Worm (Caenorhabditis elegans): ENCODE measurements around the gene C13A2.9.

DNA sequence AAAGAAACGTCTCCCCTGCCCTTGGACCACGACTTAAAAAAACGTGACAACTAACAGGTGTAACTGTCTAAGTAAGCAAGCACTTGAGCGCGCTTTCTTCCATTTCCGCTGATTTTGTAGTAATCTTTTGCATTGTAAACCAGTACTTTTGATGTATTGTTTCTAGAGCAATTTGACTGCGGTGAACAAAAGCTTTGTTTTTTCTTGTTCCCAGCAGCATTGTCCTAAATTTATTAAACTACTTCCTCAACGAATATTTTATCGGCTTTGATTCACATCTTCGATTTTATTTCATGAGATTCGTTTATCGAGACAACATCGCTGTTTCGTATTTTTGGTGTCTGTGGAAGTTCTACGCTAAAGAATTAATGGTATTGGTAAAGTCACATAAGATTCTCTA lies 24.8 kb upstream of the C13A2.9 start, which contains the start of gene C13A2.1:
- TF ChIP-seq egl-27 (tag; optimal IDR thresholded peaks at IDR 0.05) (no peak), zag-1 (tag; optimal IDR thresholded peaks at IDR 0.05) (no peak), sptf-1 (tag; optimal IDR thresholded peaks at IDR 0.05) (no peak)

Data from whole organism, L1 larva.